Worm (Caenorhabditis elegans) whole organism, L4/young adult: ENCODE measurements around the gene sknr-1.

ENCODE experiments used
- W03F9.2 ChIP-seq: fragments of 150-350 bp; optimal IDR thresholded peaks from 2 replicates; lab custom pipeline; 2014; ENCODE audit warnings: missing biosample characterization, missing genetic modification characterization
- him-1 ChIP-seq: sonication (generic microtip); optimal IDR thresholded peaks from 2 replicates; lab custom pipeline; 2016; ENCODE audit warnings: missing genotype, missing genetic modification reagents, missing genetic modification characterization, missing compliant biosample characterization

DNA sequence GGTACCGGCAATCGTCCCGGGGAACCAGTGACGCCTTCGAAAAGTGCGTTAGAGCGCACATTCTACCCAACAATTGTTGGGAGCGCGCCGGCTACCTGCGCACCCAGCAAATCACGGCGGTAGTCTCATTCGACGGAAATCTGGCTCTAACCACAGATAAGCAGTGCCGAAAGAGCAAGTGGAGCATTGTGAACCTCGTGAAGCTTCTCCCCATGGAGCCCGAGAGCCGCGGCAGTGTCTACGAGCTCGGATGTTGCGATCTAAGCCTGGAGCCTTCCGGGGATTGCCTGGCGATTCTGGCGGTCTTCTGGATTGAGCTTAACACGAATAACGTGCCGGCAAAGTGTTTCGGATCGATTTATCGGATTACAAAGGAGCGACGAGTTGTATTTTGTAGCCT lies 14.2 kb upstream of the sknr-1 start:
- no peak for TF ChIP-seq him-1 (tag; lab: Kevin White, UChicago)
- TF ChIP-seq W03F9.2 (tag; lab: Kevin White, UChicago): no peak
